Worm (Caenorhabditis elegans) whole organism, L4/young adult: ENCODE results near the gene tsp-11.

Source experiments
- W03F9.2 ChIP-seq: fragments of 150-350 bp; optimal IDR thresholded peaks from 2 replicates; lab custom pipeline; 2014; ENCODE audit warnings: missing biosample characterization, missing genetic modification characterization
- dao-5 ChIP-seq: sonication (generic microtip); optimal IDR thresholded peaks from 2 replicates; lab custom pipeline; 2016; ENCODE audit warnings: missing genotype, missing genetic modification characterization, moderate library complexity, missing compliant biosample characterization
- him-1 ChIP-seq: sonication (generic microtip); optimal IDR thresholded peaks from 2 replicates; lab custom pipeline; 2016; ENCODE audit warnings: missing genotype, missing genetic modification reagents, missing genetic modification characterization, missing compliant biosample characterization

ce11 chrX:9162864-9163263 is at the start of gene tsp-11:
- TF ChIP-seq dao-5 (tag; lab: Kevin White, UChicago) = no peak
- no peak for TF ChIP-seq him-1 (tag; lab: Kevin White, UChicago)
- no peak for TF ChIP-seq W03F9.2 (tag; lab: Kevin White, UChicago)
